Fruit fly (Drosophila melanogaster) whole organism, embryonic: ENCODE measurements around the gene CG4133.

Source experiments
- Bteb2 ChIP-seq: fragments of 200-800 bp; sonication (Bioruptor generic); optimal IDR thresholded peaks from 2 replicates; lab custom pipeline; 2016; ENCODE audit warnings: missing biosample characterization, missing genetic modification characterization
- CG10431 ChIP-seq: fragments of 200-800 bp; sonication (Bioruptor generic); optimal IDR thresholded peaks from 3 replicates; lab custom pipeline; 2018; ENCODE audit warnings: missing biosample characterization, mild to moderate bottlenecking, missing genetic modification characterization
- CG10462 ChIP-seq: fragments of 200-800 bp; sonication (Bioruptor generic); optimal IDR thresholded peaks from 2 replicates; lab custom pipeline; 2016; ENCODE audit warnings: missing biosample characterization, missing genetic modification characterization
- CG11560 ChIP-seq: fragments of 200-800 bp; sonication (Bioruptor generic); IDR thresholded peaks from 3 replicates; pipeline ENCODE4 v1.3.6; 2022; ENCODE audit warnings: missing biosample characterization, missing genetic modification characterization
- CG11695 ChIP-seq: fragments of 200-800 bp; sonication (Bioruptor generic); IDR thresholded peaks from 3 replicates; pipeline ENCODE4 v1.3.6; 2022; ENCODE audit warnings: missing biosample characterization, missing genetic modification characterization
- CG12104 ChIP-seq: fragments of 200-800 bp; sonication (Bioruptor generic); optimal IDR thresholded peaks from 3 replicates; lab custom pipeline; 2016; ENCODE audit warnings: missing biosample characterization, missing genetic modification characterization
- CG12236 ChIP-seq: fragments of 200-800 bp; sonication (Bioruptor generic); optimal IDR thresholded peaks from 2 replicates; lab custom pipeline; 2016; ENCODE audit warnings: missing biosample characterization, missing genetic modification characterization
- CG13424 ChIP-seq: fragments of 200-800 bp; sonication (Bioruptor generic); optimal IDR thresholded peaks from 2 replicates; lab custom pipeline; 2019; ENCODE audit warnings: missing biosample characterization, mild to moderate bottlenecking, missing genetic modification characterization, moderate library complexity
- CG13894 ChIP-seq: fragments of 200-800 bp; sonication (Bioruptor generic); optimal IDR thresholded peaks from 3 replicates; lab custom pipeline; 2018; ENCODE audit warnings: missing biosample characterization, mild to moderate bottlenecking, missing genetic modification characterization, moderate library complexity
- CG14965 ChIP-seq: fragments of 200-800 bp; sonication (Bioruptor generic); optimal IDR thresholded peaks from 2 replicates; lab custom pipeline; 2016; ENCODE audit warnings: missing biosample characterization, missing genetic modification characterization, borderline replicate concordance
- CG15073 ChIP-seq: fragments of 200-800 bp; sonication (Bioruptor generic); optimal IDR thresholded peaks from 2 replicates; lab custom pipeline; 2016; ENCODE audit warnings: missing biosample characterization, missing genetic modification characterization
- CG17359 ChIP-seq: fragments of 200-800 bp; sonication (Bioruptor generic); optimal IDR thresholded peaks from 3 replicates; lab custom pipeline; 2018; ENCODE audit warnings: missing biosample characterization, mild to moderate bottlenecking, missing genetic modification characterization, moderate library complexity
- CG2129 ChIP-seq: fragments of 200-800 bp; sonication (Bioruptor generic); IDR thresholded peaks from 2 replicates; pipeline ENCODE4 v1.3.6; 2022; ENCODE audit warnings: missing biosample characterization, missing genetic modification characterization; ENCODE audit not compliant: partially characterized antibody
- CG2199 ChIP-seq: fragments of 200-800 bp; sonication (Bioruptor generic); IDR thresholded peaks from 3 replicates; pipeline ENCODE4 v1.3.6; 2022; ENCODE audit warnings: missing biosample characterization, missing genetic modification characterization
- CG2712 ChIP-seq: fragments of 200-800 bp; optimal IDR thresholded peaks from 3 replicates; lab custom pipeline; 2019; ENCODE audit warnings: missing biosample characterization, mild to moderate bottlenecking, missing genetic modification characterization, moderate library complexity
- CG2875 ChIP-seq: fragments of 200-800 bp; sonication (Bioruptor generic); optimal IDR thresholded peaks from 2 replicates; lab custom pipeline; 2017; ENCODE audit warnings: missing biosample characterization, mild to moderate bottlenecking, missing genetic modification characterization, missing genetic modification reagents
- CG6683 ChIP-seq: fragments of 200-800 bp; sonication (Bioruptor generic); optimal IDR thresholded peaks from 2 replicates; lab custom pipeline; 2017; ENCODE audit warnings: missing biosample characterization, mild to moderate bottlenecking, missing genetic modification characterization, missing genetic modification reagents
- CG7271 ChIP-seq: fragments of 200-800 bp; sonication (Bioruptor generic); optimal IDR thresholded peaks from 2 replicates; lab custom pipeline; 2018; ENCODE audit warnings: missing biosample characterization, mild to moderate bottlenecking, missing genetic modification characterization, moderate library complexity
- Deaf1 ChIP-seq: fragments of 200-800 bp; optimal IDR thresholded peaks from 3 replicates; lab custom pipeline; 2019; ENCODE audit warnings: missing biosample characterization, mild to moderate bottlenecking, missing genetic modification characterization, moderate library complexity
- E2f2 ChIP-seq: fragments of 200-800 bp; sonication (Bioruptor generic); IDR thresholded peaks from 2 replicates; pipeline ENCODE4 v1.3.6; 2022; ENCODE audit warnings: missing biosample characterization, missing genetic modification characterization
- GATAe ChIP-seq: fragments of 200-800 bp; sonication (Bioruptor generic); conservative IDR thresholded peaks from 2 replicates; pipeline ENCODE4 v1.3.6; 2022; ENCODE audit warnings: missing biosample characterization, missing genetic modification characterization
- PHDP ChIP-seq: fragments of 200-800 bp; sonication (Bioruptor generic); optimal IDR thresholded peaks from 3 replicates; lab custom pipeline; 2018; ENCODE audit warnings: missing biosample characterization, mild to moderate bottlenecking, missing genetic modification characterization, moderate library complexity
- Rfx ChIP-seq: fragments of 200-800 bp; sonication (Bioruptor generic); IDR thresholded peaks from 2 replicates; pipeline ENCODE4 v1.3.6; 2022; ENCODE audit warnings: missing biosample characterization, missing genetic modification characterization
- Six4 ChIP-seq: fragments of 200-800 bp; sonication (Bioruptor generic); optimal IDR thresholded peaks from 2 replicates; lab custom pipeline; 2016; ENCODE audit warnings: missing biosample characterization, missing genetic modification characterization
- Sry-δ ChIP-seq: fragments of 200-800 bp; sonication (Bioruptor generic); optimal IDR thresholded peaks from 2 replicates; lab custom pipeline; 2016; ENCODE audit warnings: missing biosample characterization, missing genetic modification characterization
- Usf ChIP-seq: fragments of 200-800 bp; sonication (Bioruptor generic); optimal IDR thresholded peaks from 2 replicates; lab custom pipeline; 2017; ENCODE audit warnings: missing genotype, missing biosample characterization, missing genetic modification characterization
- Xbp1 ChIP-seq: fragments of 200-800 bp; sonication (Bioruptor generic); optimal IDR thresholded peaks from 3 replicates; lab custom pipeline; 2016; ENCODE audit warnings: missing biosample characterization, mild to moderate bottlenecking, missing genetic modification characterization
- YL-1 ChIP-seq: fragments of 200-800 bp; sonication (Bioruptor generic); optimal IDR thresholded peaks from 3 replicates; lab custom pipeline; 2017; ENCODE audit warnings: missing biosample characterization, mild to moderate bottlenecking, missing genetic modification characterization
- amos ChIP-seq: fragments of 200-800 bp; sonication (Bioruptor generic); IDR thresholded peaks from 2 replicates; pipeline ENCODE4 v1.3.6; 2022; ENCODE audit warnings: missing biosample characterization, missing genetic modification characterization; ENCODE audit not compliant: partially characterized antibody
- ato ChIP-seq: fragments of 200-800 bp; sonication (Bioruptor generic); IDR thresholded peaks from 2 replicates; pipeline ENCODE4 v1.3.6; 2022; ENCODE audit warnings: missing biosample characterization, missing genetic modification characterization; ENCODE audit not compliant: partially characterized antibody
- bigmax ChIP-seq: fragments of 200-800 bp; sonication (Bioruptor generic); optimal IDR thresholded peaks from 2 replicates; lab custom pipeline; 2018; ENCODE audit warnings: missing biosample characterization, mild to moderate bottlenecking, missing genetic modification characterization
- cato ChIP-seq: fragments of 200-800 bp; sonication (Bioruptor generic); optimal IDR thresholded peaks from 2 replicates; lab custom pipeline; 2016; ENCODE audit warnings: missing biosample characterization, missing genetic modification characterization, borderline replicate concordance
- cg ChIP-seq: fragments of 200-800 bp; sonication (Bioruptor generic); optimal IDR thresholded peaks from 3 replicates; lab custom pipeline; 2019; ENCODE audit warnings: missing biosample characterization, mild to moderate bottlenecking, missing genetic modification characterization, moderate library complexity
- corto ChIP-seq: fragments of 200-800 bp; sonication (Bioruptor generic); optimal IDR thresholded peaks from 2 replicates; lab custom pipeline; 2016; ENCODE audit warnings: missing biosample characterization, mild to moderate bottlenecking, missing genetic modification characterization, moderate library complexity
- dmrt11E ChIP-seq: fragments of 200-800 bp; sonication (Bioruptor generic); optimal IDR thresholded peaks from 3 replicates; lab custom pipeline; 2018; ENCODE audit warnings: missing biosample characterization, mild to moderate bottlenecking, missing genetic modification characterization, moderate library complexity
- dpn ChIP-seq, 2 experiments: fragments of 200-800 bp; sonication (Bioruptor generic); optimal IDR thresholded peaks; 3 replicates each; lab custom pipeline; 2016; ENCODE audit warnings: missing biosample characterization in 2 of 2, missing genetic modification characterization in 2 of 2
- gro ChIP-seq: fragments of 200-800 bp; sonication (Bioruptor generic); optimal IDR thresholded peaks from 2 replicates; lab custom pipeline; 2016; ENCODE audit warnings: missing biosample characterization, missing genetic modification characterization
- nmo ChIP-seq: fragments of 200-800 bp; sonication (Bioruptor generic); optimal IDR thresholded peaks from 2 replicates; lab custom pipeline; 2018; ENCODE audit warnings: missing biosample characterization, mild to moderate bottlenecking, missing genetic modification characterization, moderate library complexity
- pnt ChIP-seq: fragments of 200-800 bp; sonication (Bioruptor generic); optimal IDR thresholded peaks from 3 replicates; lab custom pipeline; 2016; ENCODE audit warnings: missing biosample characterization, missing genetic modification characterization
- pum ChIP-seq: fragments of 200-800 bp; sonication (Bioruptor generic); optimal IDR thresholded peaks from 2 replicates; lab custom pipeline; 2016; ENCODE audit warnings: missing biosample characterization, missing genetic modification characterization
- pzg ChIP-seq: fragments of 200-800 bp; sonication (Bioruptor generic); optimal IDR thresholded peaks from 3 replicates; lab custom pipeline; 2018; ENCODE audit warnings: missing biosample characterization, mild to moderate bottlenecking, missing genetic modification characterization, moderate library complexity
- salm ChIP-seq: fragments of 200-800 bp; sonication (Bioruptor generic); optimal IDR thresholded peaks from 2 replicates; lab custom pipeline; 2018; ENCODE audit warnings: missing biosample characterization, mild to moderate bottlenecking, missing genetic modification characterization
- shn ChIP-seq: fragments of 200-800 bp; sonication (Bioruptor generic); optimal IDR thresholded peaks from 3 replicates; lab custom pipeline; 2016; ENCODE audit warnings: missing biosample characterization, missing genetic modification characterization
- sna ChIP-seq: fragments of 200-800 bp; sonication (Bioruptor generic); IDR thresholded peaks from 2 replicates; pipeline ENCODE4 v1.3.6; 2022; ENCODE audit warnings: missing biosample characterization, missing genetic modification characterization; ENCODE audit not compliant: partially characterized antibody
- tap ChIP-seq: fragments of 200-800 bp; optimal IDR thresholded peaks from 3 replicates; lab custom pipeline; 2019; ENCODE audit warnings: missing biosample characterization, mild to moderate bottlenecking, missing genetic modification characterization, moderate library complexity
- tin ChIP-seq: fragments of 200-800 bp; sonication (Bioruptor generic); optimal IDR thresholded peaks from 3 replicates; lab custom pipeline; 2016; ENCODE audit warnings: missing biosample characterization, missing genetic modification characterization
- vnd ChIP-seq: fragments of 200-800 bp; sonication (Bioruptor generic); IDR thresholded peaks from 3 replicates; pipeline ENCODE4 v1.3.6; 2022; ENCODE audit warnings: missing biosample characterization, missing genetic modification characterization; ENCODE audit not compliant: partially characterized antibody
- yki ChIP-seq: fragments of >200 bp; optimal IDR thresholded peaks from 3 replicates; lab custom pipeline; 2018
- z ChIP-seq: fragments of 200-800 bp; sonication (Bioruptor generic); IDR thresholded peaks from 3 replicates; pipeline ENCODE4 v1.3.6; 2022; ENCODE audit warnings: missing biosample characterization, missing genetic modification characterization

CG4133 gene

DNA sequence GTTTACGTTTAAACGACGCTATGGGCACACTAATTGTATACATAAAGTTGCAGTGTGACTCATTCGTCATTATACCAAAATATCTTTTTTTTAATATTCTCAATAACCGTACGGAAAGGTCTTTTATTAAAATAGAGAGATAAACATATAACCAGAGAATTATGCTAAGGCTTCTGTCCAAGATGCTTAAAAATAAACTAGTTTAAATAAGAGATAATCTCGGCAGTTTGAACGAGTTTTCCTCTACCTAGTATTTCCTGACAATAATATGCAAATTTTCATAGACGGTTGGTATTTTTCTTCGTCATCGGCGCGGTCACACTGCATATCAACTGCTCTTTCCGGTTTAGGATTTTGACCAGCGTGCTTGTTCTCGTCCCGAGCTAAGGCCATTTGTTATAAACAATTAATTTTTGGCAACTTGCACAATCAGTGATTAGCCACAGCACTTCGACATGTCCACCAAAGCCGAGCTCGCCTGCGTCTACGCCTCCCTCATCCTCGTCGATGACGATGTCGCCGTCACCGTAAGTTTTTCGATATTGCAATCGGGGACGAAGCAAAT is 35.6 kb upstream of the CG4133 start, which contains the start of the genes CG13690 and RpLP1 (continued):
- TF ChIP-seq Usf (GFP tag; lab: Kevin White, UChicago), result peak; percentile 40
- TF ChIP-seq E2f2 (GFP tag; lab: Robert Waterston, UW), result peak; percentile 82
- peak; percentile 26 for TF ChIP-seq tin (GFP tag; lab: Kevin White, UChicago)
- no peak for TF ChIP-seq cg (GFP tag; lab: Kevin White, UChicago)
- peak; percentile 61 for TF ChIP-seq CG12236 (GFP tag; lab: Kevin White, UChicago)
- 0 out of 2 replicates have a peak, but pooled peaks have one; percentile 15 for TF ChIP-seq ato (GFP tag; lab: Robert Waterston, UW)
- peak; percentile 25; the same call in 1 of the 2 replicates for TF ChIP-seq amos (GFP tag; lab: Robert Waterston, UW)
- TF ChIP-seq CG17359 (tag; lab: Kevin White, UChicago), result peak; percentile 66
- no peak for TF ChIP-seq CG2199 (GFP tag; lab: Robert Waterston, UW)
- TF ChIP-seq CG15073 (GFP tag; lab: Kevin White, UChicago), result no peak
- TF ChIP-seq CG13424 (tag; lab: Kevin White, UChicago), result peak; percentile 61
- no peak for TF ChIP-seq CG11560 (tag; lab: Robert Waterston, UW)
- peak; percentile 64 for TF ChIP-seq dmrt11E
- peak; percentile 64 for TF ChIP-seq CG13894 (tag; lab: Kevin White, UChicago)
- TF ChIP-seq nmo (GFP tag; lab: Kevin White, UChicago), result peak; percentile 84
- TF ChIP-seq Sry-δ (GFP tag; lab: Kevin White, UChicago), result peak; percentile 58
- TF ChIP-seq CG6683, result peak; percentile 64
- peak; percentile 81 for TF ChIP-seq CG10431 (GFP tag; lab: Kevin White, UChicago)
- no peak for TF ChIP-seq CG2129 (GFP tag; lab: Robert Waterston, UW)
- TF ChIP-seq YL-1 (GFP tag; lab: Kevin White, UChicago), result peak; percentile 95
- no peak for TF ChIP-seq pnt
- peak; percentile 70 for TF ChIP-seq Bteb2
- TF ChIP-seq z (GFP tag; lab: Robert Waterston, UW), result no peak
- TF ChIP-seq CG2875 (GFP tag; lab: Kevin White, UChicago), result peak; percentile 81
- TF ChIP-seq gro (GFP tag; lab: Kevin White, UChicago), result peak; percentile 62
- 0 out of 2 replicates have a peak, but pooled peaks have one; percentile 17 for TF ChIP-seq sna (GFP tag; lab: Robert Waterston, UW)
- TF ChIP-seq tap (tag; lab: Kevin White, UChicago), result peak; percentile 73
- TF ChIP-seq dpn (GFP tag; optimal IDR thresholded peaks at IDR 0.05; lab: Kevin White, UChicago), result peak; percentile 45 to 76
- TF ChIP-seq Deaf1 (tag; lab: Kevin White, UChicago), result peak; percentile 50
- TF ChIP-seq CG7271 (tag; lab: Kevin White, UChicago), result peak; percentile 91
- TF ChIP-seq CG12104 (GFP tag; lab: Kevin White, UChicago), result peak; percentile 82
- peak; percentile 36 for TF ChIP-seq CG10462 (GFP tag; lab: Kevin White, UChicago)
- TF ChIP-seq CG2712, result peak; percentile 82
- peak; percentile 86 for TF ChIP-seq pzg (GFP tag; lab: Kevin White, UChicago)
- peak; percentile 8 for TF ChIP-seq corto (GFP tag; lab: Kevin White, UChicago)
- peak; percentile 36 for TF ChIP-seq pum (GFP tag; lab: Kevin White, UChicago)
- TF ChIP-seq GATAe (GFP tag; lab: Robert Waterston, UW), result no peak
- peak; percentile 37 for TF ChIP-seq cato (GFP tag; lab: Kevin White, UChicago)
- TF ChIP-seq bigmax (GFP tag; lab: Kevin White, UChicago), result peak; percentile 53
- peak; percentile 72 for TF ChIP-seq shn
- TF ChIP-seq Xbp1 (GFP tag; lab: Kevin White, UChicago), result peak; percentile 54
- peak; percentile 83 for TF ChIP-seq PHDP
- peak; percentile 35 for TF ChIP-seq Six4 (GFP tag; lab: Kevin White, UChicago)
- TF ChIP-seq vnd (GFP tag; lab: Robert Waterston, UW), result no peak
- TF ChIP-seq CG11695 (GFP tag; lab: Robert Waterston, UW), result peak; percentile 51; the same call in 2 of the 3 replicates
- no peak for TF ChIP-seq yki (lab: Kevin White, UChicago)
- peak; percentile 61 for TF ChIP-seq Rfx (GFP tag; lab: Robert Waterston, UW)
- peak; percentile 80 for TF ChIP-seq salm (tag; lab: Kevin White, UChicago)
- no peak for TF ChIP-seq CG14965 (GFP tag; lab: Kevin White, UChicago)
